Fruit fly (Drosophila melanogaster): ENCODE data around the gene Etfb.

DNA sequence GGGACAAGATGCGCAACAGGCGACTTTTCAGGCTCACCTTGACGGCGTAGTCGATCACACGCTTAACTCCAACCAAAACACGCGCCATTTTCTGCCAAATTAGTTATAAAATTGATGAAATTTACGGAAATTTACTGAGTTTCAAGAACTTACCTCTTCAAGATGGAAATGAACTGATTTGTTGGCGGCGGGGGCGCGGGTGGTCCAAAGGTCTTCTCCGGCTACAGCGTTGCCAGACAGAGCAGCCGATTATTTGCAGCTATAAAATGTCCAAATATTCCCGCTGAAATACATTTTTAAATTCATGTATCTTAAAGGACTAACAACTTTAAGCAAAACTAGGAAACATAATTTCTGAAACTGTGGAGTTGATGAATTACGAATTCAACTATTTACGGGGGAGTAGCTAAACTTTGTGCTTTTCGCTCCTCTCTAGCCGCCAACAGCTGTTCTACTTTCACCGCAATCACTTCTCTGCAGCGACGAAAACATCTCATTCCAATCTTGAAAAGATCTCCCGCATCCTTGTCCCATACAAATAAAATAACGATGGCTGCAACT is at the start of gene Etfb, which contains the start of gene CG7789:
- TF ChIP-seq CG11294 (GFP tag; IDR thresholded peaks at IDR 0.05), result peak; percentile 76
- peak; percentile 88 for TF ChIP-seq lz (GFP tag; optimal IDR thresholded peaks at IDR 0.05)
- peak; percentile 91 for TF ChIP-seq CG6854 (GFP tag; optimal IDR thresholded peaks at IDR 0.05)
- TF ChIP-seq fkh (GFP tag; optimal IDR thresholded peaks at IDR 0.05), result no peak
- peak; percentile 88 for TF ChIP-seq topi (GFP tag; optimal IDR thresholded peaks at IDR 0.05)
- TF ChIP-seq net (GFP tag; optimal IDR thresholded peaks at IDR 0.05), result peak; percentile 97
